Fruit fly (Drosophila melanogaster) whole organism, embryonic: ENCODE results near the gene Scox.

Experiments
- CG10959 ChIP-seq: fragments of 200-800 bp; sonication (Bioruptor generic); IDR thresholded peaks from 2 replicates; pipeline ENCODE4 v1.3.6; 2022; ENCODE audit warnings: missing biosample characterization, missing genetic modification characterization
- CG11093 ChIP-seq: fragments of 200-800 bp; sonication (Bioruptor generic); IDR thresholded peaks from 3 replicates; pipeline ENCODE4 v1.3.6; 2022; ENCODE audit warnings: missing biosample characterization, missing genetic modification characterization
- CG11696 ChIP-seq: fragments of 200-800 bp; sonication (Bioruptor generic); IDR thresholded peaks from 2 replicates; pipeline ENCODE4 v1.3.6; 2022; ENCODE audit warnings: missing biosample characterization, missing genetic modification characterization
- CG13424 ChIP-seq: fragments of 200-800 bp; sonication (Bioruptor generic); optimal IDR thresholded peaks from 2 replicates; lab custom pipeline; 2019; ENCODE audit warnings: missing biosample characterization, mild to moderate bottlenecking, missing genetic modification characterization, moderate library complexity
- CG15011 ChIP-seq: fragments of 200-800 bp; sonication (Bioruptor generic); optimal IDR thresholded peaks from 3 replicates; lab custom pipeline; 2018; ENCODE audit warnings: missing biosample characterization, mild to moderate bottlenecking, missing genetic modification characterization
- CG16815 ChIP-seq: fragments of 200-800 bp; sonication (Bioruptor generic); optimal IDR thresholded peaks from 3 replicates; lab custom pipeline; 2017; ENCODE audit warnings: missing biosample characterization, mild to moderate bottlenecking, missing genetic modification characterization
- CG17361 ChIP-seq: fragments of 200-800 bp; sonication (Bioruptor generic); IDR thresholded peaks from 3 replicates; pipeline ENCODE4 v1.3.6; 2022; ENCODE audit warnings: missing biosample characterization, missing genetic modification characterization
- CG1832 ChIP-seq: fragments of 200-800 bp; sonication (Bioruptor generic); optimal IDR thresholded peaks from 2 replicates; lab custom pipeline; 2017; ENCODE audit warnings: missing biosample characterization, mild to moderate bottlenecking, missing genetic modification characterization, inconsistent platforms
- CG18619 ChIP-seq: fragments of 200-800 bp; sonication (Bioruptor generic); optimal IDR thresholded peaks from 3 replicates; lab custom pipeline; 2017; ENCODE audit warnings: missing biosample characterization, mild to moderate bottlenecking, missing genetic modification characterization
- CG3163 ChIP-seq: fragments of 200-800 bp; sonication (Bioruptor generic); optimal IDR thresholded peaks from 3 replicates; lab custom pipeline; 2016; ENCODE audit warnings: missing biosample characterization, missing genetic modification characterization
- CG32772 ChIP-seq: fragments of 200-800 bp; sonication (Bioruptor generic); IDR thresholded peaks from 2 replicates; pipeline ENCODE4 v1.3.6; 2022; ENCODE audit warnings: missing biosample characterization, missing genetic modification characterization
- CG34376 ChIP-seq: fragments of 200-800 bp; sonication (Bioruptor generic); optimal IDR thresholded peaks from 2 replicates; lab custom pipeline; 2018; ENCODE audit warnings: missing biosample characterization, mild to moderate bottlenecking, missing genetic modification characterization
- CG4404 ChIP-seq: fragments of 200-800 bp; sonication (Bioruptor generic); IDR thresholded peaks from 2 replicates; pipeline ENCODE4 v1.3.6; 2022; ENCODE audit warnings: missing biosample characterization, missing genetic modification characterization
- CG5953 ChIP-seq: fragments of 200-800 bp; sonication (Bioruptor generic); IDR thresholded peaks from 2 replicates; pipeline ENCODE4 v1.3.6; 2022; ENCODE audit warnings: missing biosample characterization, missing genetic modification characterization
- CG6254 ChIP-seq: fragments of 200-800 bp; sonication (Bioruptor generic); optimal IDR thresholded peaks from 3 replicates; lab custom pipeline; 2017; ENCODE audit warnings: mild to moderate bottlenecking, missing biosample characterization, missing genetic modification reagents, missing genetic modification characterization
- CG7357 ChIP-seq: fragments of 200-800 bp; sonication (Bioruptor generic); IDR thresholded peaks from 3 replicates; pipeline ENCODE4 v1.3.6; 2022; ENCODE audit warnings: missing biosample characterization, missing genetic modification characterization
- CG9609 ChIP-seq: fragments of 200-800 bp; sonication (Bioruptor generic); optimal IDR thresholded peaks from 3 replicates; lab custom pipeline; 2016; ENCODE audit warnings: missing biosample characterization, missing genetic modification characterization
- Deaf1 ChIP-seq: fragments of 200-800 bp; optimal IDR thresholded peaks from 3 replicates; lab custom pipeline; 2019; ENCODE audit warnings: missing biosample characterization, mild to moderate bottlenecking, missing genetic modification characterization, moderate library complexity
- Dip2 ChIP-seq: fragments of 200-800 bp; sonication (Bioruptor generic); IDR thresholded peaks from 2 replicates; pipeline ENCODE4 v1.3.6; 2022; ENCODE audit warnings: missing biosample characterization, missing genetic modification characterization
- Ets65A ChIP-seq: fragments of 200-800 bp; sonication (Bioruptor generic); peaks from one replicate; lab custom pipeline; 2016; ENCODE audit warnings: missing biosample characterization, missing genetic modification characterization
- Ets97D ChIP-seq: fragments of 200-800 bp; sonication (Bioruptor generic); optimal IDR thresholded peaks from 3 replicates; lab custom pipeline; 2016; ENCODE audit warnings: missing biosample characterization, missing genetic modification characterization
- Fer3 ChIP-seq: fragments of 200-800 bp; sonication (Bioruptor generic); optimal IDR thresholded peaks from 2 replicates; lab custom pipeline; 2018; ENCODE audit warnings: missing biosample characterization, mild to moderate bottlenecking, missing genetic modification characterization, moderate library complexity
- H2.0 ChIP-seq: fragments of 200-800 bp; sonication (Bioruptor generic); IDR thresholded peaks from 2 replicates; pipeline ENCODE4 v1.3.6; 2022; ENCODE audit warnings: missing biosample characterization, missing genetic modification characterization
- Hr51 ChIP-seq, 2 experiments: fragments of 200-800 bp; sonication (Bioruptor generic); optimal IDR thresholded peaks; 2 replicates in 1 of 2; 3 replicates in 1 of 2; lab custom pipeline; 2016 to 2018; ENCODE audit warnings: missing biosample characterization in 2 of 2, missing genetic modification characterization in 2 of 2, mild to moderate bottlenecking in 1 of 2, moderate library complexity in 1 of 2
- Hr78 ChIP-seq, 2 experiments: fragments of 200-800 bp in 1 of 2; fragments of >200 bp in 1 of 2; sonication (Bioruptor generic) in 1 of 2; optimal IDR thresholded peaks; 2 replicates each; lab custom pipeline; 2017 to 2019; ENCODE audit warnings: missing biosample characterization in 2 of 2, missing genetic modification characterization in 2 of 2, mild to moderate bottlenecking in 1 of 2, moderate library complexity in 1 of 2
- Lim3 ChIP-seq: fragments of 200-800 bp; sonication (Bioruptor generic); IDR thresholded peaks from 2 replicates; pipeline ENCODE4 v1.3.6; 2022; ENCODE audit warnings: missing biosample characterization, missing genetic modification characterization
- Lpt ChIP-seq: fragments of >200 bp; optimal IDR thresholded peaks from 2 replicates; lab custom pipeline; 2018; ENCODE audit warnings: missing biosample characterization, missing genetic modification characterization
- Mad ChIP-seq: fragments of 200-800 bp; sonication (Bioruptor generic); optimal IDR thresholded peaks from 2 replicates; lab custom pipeline; 2016; ENCODE audit warnings: missing biosample characterization, missing genetic modification characterization
- Max ChIP-seq: fragments of 200-800 bp; sonication (Bioruptor generic); optimal IDR thresholded peaks from 2 replicates; lab custom pipeline; 2016; ENCODE audit warnings: missing biosample characterization, mild to moderate bottlenecking, missing genetic modification characterization
- NK7.1 ChIP-seq: fragments of 200-800 bp; sonication (Bioruptor generic); optimal IDR thresholded peaks from 3 replicates; lab custom pipeline; 2016; ENCODE audit warnings: missing biosample characterization, missing genetic modification characterization
- Poxn ChIP-seq: fragments of 200-800 bp; sonication (Bioruptor generic); IDR thresholded peaks from 2 replicates; pipeline ENCODE4 v1.3.6; 2022; ENCODE audit warnings: missing biosample characterization, missing genetic modification characterization
- Six4 ChIP-seq: fragments of 200-800 bp; sonication (Bioruptor generic); optimal IDR thresholded peaks from 2 replicates; lab custom pipeline; 2016; ENCODE audit warnings: missing biosample characterization, missing genetic modification characterization
- Sox100B ChIP-seq: fragments of 200-800 bp; sonication (Bioruptor generic); optimal IDR thresholded peaks from 3 replicates; lab custom pipeline; 2018; ENCODE audit warnings: missing biosample characterization, mild to moderate bottlenecking, missing genetic modification characterization
- Sry-β ChIP-seq: fragments of 200-800 bp; sonication (Bioruptor generic); optimal IDR thresholded peaks from 2 replicates; lab custom pipeline; 2018; ENCODE audit warnings: missing biosample characterization, mild to moderate bottlenecking, missing genetic modification characterization, moderate library complexity
- Stat92E ChIP-seq, 3 experiments: fragments of >200 bp in 2 of 3; fragments of 200-800 bp in 1 of 3; sonication (Bioruptor generic) in 1 of 3; optimal IDR thresholded peaks; 2 replicates each; lab custom pipeline; 2017 to 2019; ENCODE audit warnings: missing biosample characterization in 3 of 3, missing genetic modification characterization in 3 of 3, mild to moderate bottlenecking in 1 of 3, moderate library complexity in 1 of 3
- bbx ChIP-seq: fragments of 200-800 bp; sonication (Bioruptor generic); IDR thresholded peaks from 2 replicates; pipeline ENCODE4 v1.3.6; 2022; ENCODE audit warnings: missing biosample characterization, missing genetic modification characterization; ENCODE audit not compliant: partially characterized antibody
- cad ChIP-seq: fragments of >200 bp; optimal IDR thresholded peaks from 2 replicates; lab custom pipeline; 2017; ENCODE audit warnings: missing biosample characterization, missing genetic modification characterization
- ewg ChIP-seq: fragments of 200-800 bp; sonication (Bioruptor generic); optimal IDR thresholded peaks from 3 replicates; lab custom pipeline; 2017; ENCODE audit warnings: mild to moderate bottlenecking, missing biosample characterization, missing genetic modification reagents, missing genetic modification characterization
- fd3F ChIP-seq: fragments of 200-800 bp; sonication (Bioruptor generic); optimal IDR thresholded peaks from 2 replicates; lab custom pipeline; 2018; ENCODE audit warnings: missing biosample characterization, mild to moderate bottlenecking, missing genetic modification characterization, moderate library complexity
- hb ChIP-seq: fragments of 200-800 bp; sonication (Bioruptor generic); IDR thresholded peaks from 3 replicates; pipeline ENCODE4 v1.3.6; 2022; ENCODE audit warnings: missing biosample characterization, missing genetic modification characterization; ENCODE audit not compliant: partially characterized antibody
- jigr1 ChIP-seq: fragments of 200-800 bp; sonication (Bioruptor generic); IDR thresholded peaks from 3 replicates; pipeline ENCODE4 v1.3.6; 2022; ENCODE audit warnings: missing biosample characterization, missing genetic modification characterization
- kni ChIP-seq: fragments of 200-800 bp; sonication (Bioruptor generic); optimal IDR thresholded peaks from 3 replicates; lab custom pipeline; 2017; ENCODE audit warnings: mild to moderate bottlenecking, missing biosample characterization, missing genetic modification reagents, missing genetic modification characterization
- knrl ChIP-seq: fragments of 200-800 bp; sonication (Bioruptor generic); IDR thresholded peaks from 3 replicates; pipeline ENCODE4 v1.3.6; 2022; ENCODE audit warnings: missing biosample characterization, missing genetic modification characterization; ENCODE audit not compliant: partially characterized antibody
- lbe ChIP-seq: fragments of 200-800 bp; sonication (Bioruptor generic); optimal IDR thresholded peaks from 2 replicates; lab custom pipeline; 2016; ENCODE audit warnings: missing biosample characterization, mild to moderate bottlenecking, missing genetic modification characterization
- lilli ChIP-seq: fragments of 200-800 bp; sonication (Bioruptor generic); optimal IDR thresholded peaks from 3 replicates; lab custom pipeline; 2016; ENCODE audit warnings: missing biosample characterization, missing genetic modification characterization
- lmd ChIP-seq: fragments of 200-800 bp; sonication (Bioruptor generic); IDR thresholded peaks from 2 replicates; pipeline ENCODE4 v1.3.6; 2022; ENCODE audit warnings: missing biosample characterization, missing genetic modification characterization
- peb ChIP-seq: fragments of 200-800 bp; sonication (Bioruptor generic); IDR thresholded peaks from 2 replicates; pipeline ENCODE4 v1.3.6; 2022; ENCODE audit warnings: missing biosample characterization, missing genetic modification characterization
- psq ChIP-seq: fragments of 200-800 bp; sonication (Bioruptor generic); optimal IDR thresholded peaks from 2 replicates; lab custom pipeline; 2017; ENCODE audit warnings: missing biosample characterization, missing genetic modification characterization
- so ChIP-seq: fragments of 200-800 bp; sonication (Bioruptor generic); IDR thresholded peaks from 3 replicates; pipeline ENCODE4 v1.3.6; 2022; ENCODE audit warnings: missing biosample characterization, missing genetic modification characterization
- tx ChIP-seq: fragments of 200-800 bp; sonication (Bioruptor generic); optimal IDR thresholded peaks from 2 replicates; lab custom pipeline; 2016; ENCODE audit warnings: missing biosample characterization, missing genetic modification characterization
- z ChIP-seq: fragments of 200-800 bp; sonication (Bioruptor generic); IDR thresholded peaks from 3 replicates; pipeline ENCODE4 v1.3.6; 2022; ENCODE audit warnings: missing biosample characterization, missing genetic modification characterization
- zen ChIP-seq: fragments of 200-800 bp; sonication (Bioruptor generic); optimal IDR thresholded peaks from 3 replicates; lab custom pipeline; 2018; ENCODE audit warnings: missing biosample characterization, mild to moderate bottlenecking, missing genetic modification characterization, moderate library complexity

Scox gene

dm6 chr2L:4971329-4971798 is 2.6 kb upstream of the Scox start, which contains the start of gene CG14043 (continued):
- no peak for TF ChIP-seq psq (GFP tag; lab: Kevin White, UChicago)
- TF ChIP-seq CG34376 (GFP tag; lab: Kevin White, UChicago), result no peak
- TF ChIP-seq fd3F (GFP tag; lab: Kevin White, UChicago), result no peak
- no peak for TF ChIP-seq so
- no peak for TF ChIP-seq Stat92E (GFP tag; optimal IDR thresholded peaks at IDR 0.05; lab: Kevin White, UChicago)
- no peak for TF ChIP-seq jigr1 (GFP tag; lab: Robert Waterston, UW)
- no peak for TF ChIP-seq Sox100B
- no peak for TF ChIP-seq Lpt (GFP tag; lab: Kevin White, UChicago)
- TF ChIP-seq CG7357 (GFP tag; lab: Robert Waterston, UW), result no peak
- peak; percentile 68 for TF ChIP-seq zen
- TF ChIP-seq Max, result peak; percentile 21
- TF ChIP-seq CG16815, result no peak
- no peak for TF ChIP-seq Deaf1 (tag; lab: Kevin White, UChicago)
- peak; percentile 81 for TF ChIP-seq Ets97D (GFP tag; lab: Kevin White, UChicago)
- no peak for TF ChIP-seq CG32772 (GFP tag; lab: Robert Waterston, UW)
- TF ChIP-seq Poxn (GFP tag; lab: Robert Waterston, UW), result no peak
- TF ChIP-seq Lim3 (GFP tag; lab: Robert Waterston, UW), result no peak
- no peak for TF ChIP-seq H2.0 (GFP tag; lab: Robert Waterston, UW)
- TF ChIP-seq CG10959, result no peak
- no peak for TF ChIP-seq lmd (GFP tag; lab: Robert Waterston, UW)
- TF ChIP-seq Six4 (GFP tag; lab: Kevin White, UChicago), result no peak
- peak; percentile 42 for TF ChIP-seq CG13424 (tag; lab: Kevin White, UChicago)
- TF ChIP-seq CG18619, result no peak
- peak; percentile 61 for TF ChIP-seq Ets65A (GFP tag; lab: Kevin White, UChicago)
- no peak for TF ChIP-seq CG5953
- TF ChIP-seq NK7.1, result no peak
- TF ChIP-seq lilli (GFP tag; lab: Kevin White, UChicago), result peak; percentile 33
- TF ChIP-seq Hr51 (GFP tag; optimal IDR thresholded peaks at IDR 0.05; lab: Kevin White, UChicago), result no peak
- no peak for TF ChIP-seq Fer3 (tag; lab: Kevin White, UChicago)
- no peak for TF ChIP-seq peb
- no peak for TF ChIP-seq kni (GFP tag; lab: Kevin White, UChicago)
- TF ChIP-seq tx, result no peak
- no peak for TF ChIP-seq ewg (GFP tag; lab: Kevin White, UChicago)
- no peak for TF ChIP-seq Mad
- no peak for TF ChIP-seq CG1832
- TF ChIP-seq CG15011 (GFP tag; lab: Kevin White, UChicago), result no peak
- no peak for TF ChIP-seq Dip2
- TF ChIP-seq CG17361 (GFP tag; lab: Robert Waterston, UW), result peak; percentile 8; the same call in 1 of the 3 replicates
- TF ChIP-seq CG6254 (GFP tag; lab: Kevin White, UChicago), result no peak
- no peak; the same call in 2 of the 3 replicates for TF ChIP-seq knrl
- TF ChIP-seq cad (GFP tag; lab: Kevin White, UChicago), result no peak
- TF ChIP-seq hb (GFP tag; lab: Robert Waterston, UW), result no peak
- TF ChIP-seq lbe (GFP tag; lab: Kevin White, UChicago), result no peak
- TF ChIP-seq CG11093 (GFP tag; lab: Robert Waterston, UW), result no peak
- no peak for TF ChIP-seq CG11696 (GFP tag; lab: Robert Waterston, UW)
- no peak for TF ChIP-seq CG4404 (GFP tag; lab: Robert Waterston, UW)
- TF ChIP-seq CG9609 (GFP tag; lab: Kevin White, UChicago), result no peak
- no peak for TF ChIP-seq Hr78 (GFP tag; optimal IDR thresholded peaks at IDR 0.05; lab: Kevin White, UChicago)
- no peak for TF ChIP-seq z
- no peak for TF ChIP-seq Sry-β (GFP tag; lab: Kevin White, UChicago)
- TF ChIP-seq bbx (GFP tag; lab: Robert Waterston, UW), result no peak
- TF ChIP-seq CG3163 (GFP tag; lab: Kevin White, UChicago), result no peak
